Fruit fly (Drosophila melanogaster) whole organism, wandering third instar larva: Measurements from ENCODE around the gene CG13362.

ENCODE experiments used
- CrebA ChIP-seq: fragments of 200-800 bp; sonication (Bioruptor generic); optimal IDR thresholded peaks from 2 replicates; lab custom pipeline; 2016; ENCODE audit warnings: missing biosample characterization, mild to moderate bottlenecking, missing genetic modification characterization, borderline replicate concordance
- Hr83 ChIP-seq: fragments of 200-300 bp; sonication (Bioruptor generic); optimal IDR thresholded peaks from 2 replicates; lab custom pipeline; 2016; ENCODE audit warnings: missing biosample characterization, mild to moderate bottlenecking, missing genetic modification characterization, moderate library complexity; ENCODE audit not compliant: poor library complexity, severe bottlenecking
- Jra ChIP-seq: sonication (Bioruptor generic); optimal IDR thresholded peaks from 2 replicates; lab custom pipeline; 2016; ENCODE audit warnings: missing biosample characterization, missing genetic modification characterization
- N ChIP-seq: fragments of >200 bp; optimal IDR thresholded peaks from 2 replicates; lab custom pipeline; 2018; ENCODE audit warnings: missing biosample characterization, missing external identifiers, missing genetic modification characterization
- Sp1 ChIP-seq: fragments of 200-800 bp; sonication (Bioruptor generic); optimal IDR thresholded peaks from 3 replicates; lab custom pipeline; 2019; ENCODE audit warnings: missing biosample characterization, mild to moderate bottlenecking, missing genetic modification characterization, moderate library complexity
- dl ChIP-seq, 2 experiments: fragments of 175-275, 200-275 bp in 1 of 2; fragments of 200-275 bp in 1 of 2; sonication (Bioruptor generic); optimal IDR thresholded peaks; lab custom pipeline; 2018; ENCODE audit warnings: mild to moderate bottlenecking in 2 of 2, missing biosample characterization in 2 of 2, missing genetic modification characterization in 2 of 2, moderate library complexity in 2 of 2; ENCODE audit not compliant: partially characterized antibody in 2 of 2, insufficient read depth in 1 of 2
- fru ChIP-seq: fragments of 200-800 bp; sonication (Bioruptor generic); optimal IDR thresholded peaks from 3 replicates; lab custom pipeline; 2016; ENCODE audit warnings: missing biosample characterization, mild to moderate bottlenecking, missing genetic modification characterization
- lola ChIP-seq: fragments of >200 bp; optimal IDR thresholded peaks from 2 replicates; lab custom pipeline; 2017; ENCODE audit warnings: missing biosample characterization, missing genetic modification characterization
- pan ChIP-seq: fragments of >200 bp; optimal IDR thresholded peaks from 2 replicates; lab custom pipeline; 2017

dm6 chrX:755642-756332, 4.7 kb upstream of the CG13362 start:
- TF ChIP-seq Sp1 (GFP tag; lab: Kevin White, UChicago) = peak; percentile 76
- no peak for TF ChIP-seq dl (GFP tag; optimal IDR thresholded peaks at IDR 0.05; lab: Kevin White, UChicago; ENCODE audit: insufficient read depth in 1 of 2, partially characterized antibody in 2 of 2)
- peak; percentile 59 for TF ChIP-seq Jra
- no peak for TF ChIP-seq lola
- no peak for TF ChIP-seq N (GFP tag; lab: Kevin White, UChicago)
- TF ChIP-seq fru (GFP tag; lab: Kevin White, UChicago) = peak; percentile 90
- no peak for TF ChIP-seq pan (lab: Kevin White, UChicago)
- TF ChIP-seq CrebA (GFP tag; lab: Kevin White, UChicago) = no peak
- TF ChIP-seq Hr83 (GFP tag; lab: Kevin White, UChicago) = peak; percentile 44
